Worm (Caenorhabditis elegans) whole organism, midembryonic: ENCODE data around the gene cutl-3.

ENCODE experiments used
- T22C8.4 ChIP-seq: fragments of 200-800 bp; sonication (Bioruptor generic); IDR thresholded peaks from 2 replicates; pipeline ENCODE4 v1.3.6; 2022; ENCODE audit warnings: missing genetic modification characterization, missing compliant biosample characterization
- cog-1 ChIP-seq: sonication (generic microtip); optimal IDR thresholded peaks from 2 replicates; lab custom pipeline; 2016; ENCODE audit warnings: missing genetic modification characterization, missing compliant biosample characterization
- flt-1 ChIP-seq: fragments of 200-800 bp; sonication (Bioruptor generic); IDR thresholded peaks from 2 replicates; pipeline ENCODE4 v1.3.6; 2022; ENCODE audit warnings: missing genetic modification characterization, missing compliant biosample characterization
- klf-2 ChIP-seq: fragments of 200-800 bp; sonication (Bioruptor generic); conservative IDR thresholded peaks from 2 replicates; pipeline ENCODE4 v1.3.6; 2022; ENCODE audit warnings: missing genetic modification reagents, missing genetic modification characterization, missing compliant biosample characterization
- med-1 ChIP-seq: sonication (generic microtip); optimal IDR thresholded peaks from 2 replicates; lab custom pipeline; 2017; ENCODE audit warnings: missing genetic modification characterization, mild to moderate bottlenecking, missing compliant biosample characterization, antibody characterized with exemption, missing genetic modification reagents; ENCODE audit not compliant: insufficient read depth
- ref-1 ChIP-seq: fragments of 200-800 bp; sonication (Bioruptor generic); conservative IDR thresholded peaks from 2 replicates; pipeline ENCODE4 v1.3.6; 2022; ENCODE audit warnings: missing genetic modification reagents, missing genetic modification characterization, missing compliant biosample characterization
- tab-1 ChIP-seq: fragments of 200-800 bp; sonication (Bioruptor generic); IDR thresholded peaks from 2 replicates; pipeline ENCODE4 v1.3.6; 2022; ENCODE audit warnings: missing genetic modification characterization, missing compliant biosample characterization
- ztf-23 ChIP-seq: fragments of 200-800 bp; sonication (Bioruptor generic); IDR thresholded peaks from 2 replicates; pipeline ENCODE4 v1.3.6; 2022; ENCODE audit warnings: missing genetic modification reagents, missing genetic modification characterization, missing compliant biosample characterization
- ztf-29 ChIP-seq: fragments of 200-800 bp; sonication (Bioruptor generic); IDR thresholded peaks from 2 replicates; pipeline ENCODE4 v1.3.6; 2022; ENCODE audit warnings: missing genetic modification reagents, missing genetic modification characterization, missing compliant biosample characterization

The cutl-3 gene

ce11 chrX:15008697-15009096, 9.7 kb upstream of the cutl-3 start:
- TF ChIP-seq flt-1 (GFP tag; lab: Robert Waterston, UW) (no peak), ztf-29 (GFP tag; lab: Robert Waterston, UW) (no peak), med-1 (GFP tag; lab: Kevin White, UChicago) (no peak), cog-1 (tag; lab: Kevin White, UChicago) (no peak), T22C8.4 (no peak), ztf-23 (GFP tag; lab: Robert Waterston, UW) (no peak), ref-1 (GFP tag; lab: Robert Waterston, UW) (no peak), tab-1 (no peak), klf-2 (GFP tag; lab: Robert Waterston, UW) (no peak)

ce11 chrX:15006847-15007358, 7.9 kb upstream of the cutl-3 start, which contains the start of gene ergi-2:
Gene ergi-2, minus strand, starts transcription at chrX:15007308.
- TF ChIP-seq T22C8.4 = no peak
- no peak for TF ChIP-seq ref-1 (GFP tag; lab: Robert Waterston, UW)
- TF ChIP-seq ztf-29 (GFP tag; lab: Robert Waterston, UW) = no peak
- no peak for TF ChIP-seq klf-2 (GFP tag; lab: Robert Waterston, UW)
- no peak for TF ChIP-seq med-1 (GFP tag; lab: Kevin White, UChicago)
- no peak for TF ChIP-seq ztf-23 (GFP tag; lab: Robert Waterston, UW)
- no peak for TF ChIP-seq tab-1

ce11 chrX:15003891-15004550, 5.0 kb upstream of the cutl-3 start, which contains the start of gene slc-25A18.1:
Gene slc-25A18.1, minus strand, starts transcription at chrX:15003941.
- TF ChIP-seq tab-1 (no peak), ztf-29 (GFP tag; lab: Robert Waterston, UW) (no peak), klf-2 (GFP tag; lab: Robert Waterston, UW) (no peak), ref-1 (GFP tag; lab: Robert Waterston, UW) (no peak), med-1 (GFP tag; lab: Kevin White, UChicago) (no peak), ztf-23 (GFP tag; lab: Robert Waterston, UW) (no peak), T22C8.4 (no peak), cog-1 (tag; lab: Kevin White, UChicago) (no peak), flt-1 (GFP tag; lab: Robert Waterston, UW) (no peak)

- TF ChIP-seq ztf-29 (GFP tag; lab: Robert Waterston, UW) (no peak), T22C8.4 (no peak)
Measured at ce11 chrX:14993744-14994143, 5.3 kb downstream of the cutl-3 start.

ce11 chrX:14991280-14991679, 7.7 kb downstream of the cutl-3 start, which contains the start of gene iglr-1:
Gene iglr-1, minus strand, starts transcription at chrX:14991380.
- TF ChIP-seq ztf-29 (GFP tag; lab: Robert Waterston, UW) (no peak), med-1 (GFP tag; lab: Kevin White, UChicago) (no peak), flt-1 (GFP tag; lab: Robert Waterston, UW) (no peak), cog-1 (tag; lab: Kevin White, UChicago) (no peak), klf-2 (GFP tag; lab: Robert Waterston, UW) (no peak), tab-1 (no peak)

ce11 chrX:14988160-14988559, 10.8 kb downstream of the cutl-3 start:
- TF ChIP-seq klf-2 (GFP tag; lab: Robert Waterston, UW) (no peak), ztf-29 (GFP tag; lab: Robert Waterston, UW) (no peak), tab-1 (no peak), med-1 (GFP tag; lab: Kevin White, UChicago) (no peak), T22C8.4 (no peak), flt-1 (GFP tag; lab: Robert Waterston, UW) (no peak)

ce11 chrX:14983274-14983673, 15.7 kb downstream of the cutl-3 start, which contains the start of gene rbg-1:
Gene rbg-1, plus strand, starts transcription at chrX:14983533.
- TF ChIP-seq ztf-23 (GFP tag; lab: Robert Waterston, UW) (no peak), tab-1 (no peak), T22C8.4 (peak; percentile 75), ztf-29 (GFP tag; lab: Robert Waterston, UW) (no peak), flt-1 (GFP tag; lab: Robert Waterston, UW) (peak; percentile 25; the same call in 1 of the 2 replicates)

- no peak for TF ChIP-seq ztf-23 (GFP tag; lab: Robert Waterston, UW)
- TF ChIP-seq T22C8.4 = no peak
- no peak for TF ChIP-seq ref-1 (GFP tag; lab: Robert Waterston, UW)
- TF ChIP-seq ztf-29 (GFP tag; lab: Robert Waterston, UW) = no peak
- TF ChIP-seq klf-2 (GFP tag; lab: Robert Waterston, UW) = no peak
Measured at ce11 chrX:14982525-14982924, 16.5 kb downstream of the cutl-3 start, which contains the start of gene plp-2. Gene plp-2, minus strand, starts transcription at chrX:14982804.

- TF ChIP-seq ztf-23 (GFP tag; lab: Robert Waterston, UW) (no peak), tab-1 (no peak), ztf-29 (GFP tag; lab: Robert Waterston, UW) (no peak), ref-1 (GFP tag; lab: Robert Waterston, UW) (no peak), flt-1 (GFP tag; lab: Robert Waterston, UW) (no peak), klf-2 (GFP tag; lab: Robert Waterston, UW) (no peak)
Measured at ce11 chrX:14979388-14979787, 19.6 kb downstream of the cutl-3 start, which contains the start of gene emre-1. Gene emre-1, plus strand, starts transcription at chrX:14979688.

- TF ChIP-seq ztf-29 (GFP tag; lab: Robert Waterston, UW) = no peak
- no peak for TF ChIP-seq flt-1 (GFP tag; lab: Robert Waterston, UW)
- TF ChIP-seq cog-1 (tag; lab: Kevin White, UChicago) = no peak
- no peak for TF ChIP-seq tab-1
- no peak for TF ChIP-seq ref-1 (GFP tag; lab: Robert Waterston, UW)
- TF ChIP-seq ztf-23 (GFP tag; lab: Robert Waterston, UW) = no peak
- no peak for TF ChIP-seq klf-2 (GFP tag; lab: Robert Waterston, UW)
- no peak for TF ChIP-seq med-1 (GFP tag; lab: Kevin White, UChicago)
Measured at ce11 chrX:14978756-14979155, 20.2 kb downstream of the cutl-3 start.
